Worm (Caenorhabditis elegans) whole organism, L1 larva: ENCODE results near the gene srw-68.
A peak's percentile ranks its signal among the peaks of the same experiment; 100 is the strongest.

Experiments used
- C04F5.9 ChIP-seq: sonication (generic microtip); optimal IDR thresholded peaks from 2 replicates; lab custom pipeline; 2016; ENCODE audit warnings: missing genetic modification characterization, missing compliant biosample characterization
- C16A3.4 ChIP-seq: fragments of 150-350 bp; optimal IDR thresholded peaks from 2 replicates; lab custom pipeline; 2014; ENCODE audit warnings: missing biosample characterization, missing genetic modification characterization
- F16B12.6 ChIP-seq: fragments of 150-350 bp; optimal IDR thresholded peaks from 2 replicates; lab custom pipeline; 2014; ENCODE audit warnings: missing biosample characterization, missing genetic modification characterization
- Y116A8C.19 ChIP-seq: sonication (generic microtip); optimal IDR thresholded peaks from 2 replicates; lab custom pipeline; 2016; ENCODE audit warnings: missing compliant biosample characterization, missing genetic modification characterization, borderline replicate concordance
- aha-1 ChIP-seq: fragments of 150-350 bp; optimal IDR thresholded peaks from 2 replicates; lab custom pipeline; 2014; ENCODE audit warnings: missing biosample characterization, missing genetic modification characterization
- alr-1 ChIP-seq: fragments of 200-800 bp; sonication (Bioruptor generic); optimal IDR thresholded peaks from 2 replicates; lab custom pipeline; 2018; ENCODE audit warnings: borderline replicate concordance, mild to moderate bottlenecking, missing genetic modification characterization, missing compliant biosample characterization
- aly-2 ChIP-seq: fragments of 150-350 bp; optimal IDR thresholded peaks from 2 replicates; lab custom pipeline; 2014; ENCODE audit warnings: missing biosample characterization, missing genetic modification characterization
- blmp-1 ChIP-seq: fragments of 150-350 bp; optimal IDR thresholded peaks from 2 replicates; lab custom pipeline; 2014; ENCODE audit warnings: missing biosample characterization, missing genetic modification characterization
- ceh-8 ChIP-seq: fragments of 200-800 bp; sonication (Bioruptor generic); optimal IDR thresholded peaks from 2 replicates; lab custom pipeline; 2018; ENCODE audit warnings: mild to moderate bottlenecking, missing genetic modification characterization, moderate library complexity, missing compliant biosample characterization
- ceh-88 ChIP-seq: fragments of 200-800 bp; sonication (Bioruptor generic); IDR thresholded peaks from 2 replicates; pipeline ENCODE4 v1.3.6; 2022; ENCODE audit warnings: missing genetic modification characterization, missing compliant biosample characterization
- ceh-90 ChIP-seq: sonication (generic microtip); optimal IDR thresholded peaks from 2 replicates; lab custom pipeline; 2016; ENCODE audit warnings: missing genetic modification characterization, missing compliant biosample characterization
- dpl-1 ChIP-seq, 3 experiments: fragments of 150-350 bp in 2 of 3; sonication (generic microtip) in 1 of 3; optimal IDR thresholded peaks; 2 replicates each; lab custom pipeline; 2014 to 2017; ENCODE audit warnings: missing biosample characterization in 3 of 3, missing genetic modification characterization in 3 of 3, missing genetic modification reagents in 3 of 3
- dsc-1 ChIP-seq: sonication (generic microtip); optimal IDR thresholded peaks from 2 replicates; lab custom pipeline; 2016; ENCODE audit warnings: mild to moderate bottlenecking, missing genetic modification characterization, missing compliant biosample characterization
- efl-1 ChIP-seq, 4 experiments: fragments of 150-350 bp; optimal IDR thresholded peaks in 3 of 4; peaks in 1 of 4; 1 replicate in 1 of 4; 2 replicates in 3 of 4; lab custom pipeline; 2014; ENCODE audit warnings: missing biosample characterization in 2 of 4, missing genetic modification characterization in 2 of 4, missing genetic modification reagents in 2 of 4
- egl-13 ChIP-seq: sonication (generic microtip); optimal IDR thresholded peaks from 2 replicates; lab custom pipeline; 2016; ENCODE audit warnings: missing genotype, missing genetic modification reagents, missing genetic modification characterization, missing compliant biosample characterization
- elt-2 ChIP-seq: sonication (generic microtip); optimal IDR thresholded peaks from 2 replicates; lab custom pipeline; 2016; ENCODE audit warnings: missing genetic modification characterization, mild to moderate bottlenecking, inconsistent platforms, missing compliant biosample characterization, missing genetic modification reagents
- elt-3 ChIP-seq, 6 experiments: fragments of 150-350 bp in 1 of 6; sonication (generic microtip); optimal IDR thresholded peaks; 2 replicates each; lab custom pipeline; 2017 to 2018; ENCODE audit warnings: missing biosample characterization in 6 of 6, missing genetic modification characterization in 6 of 6, inconsistent platforms in 1 of 6
- fkh-10 ChIP-seq: sonication (generic microtip); optimal IDR thresholded peaks from 2 replicates; lab custom pipeline; 2017; ENCODE audit warnings: missing biosample characterization, missing genetic modification reagents, missing genetic modification characterization
- fkh-4 ChIP-seq: sonication (generic microtip); optimal IDR thresholded peaks from 2 replicates; lab custom pipeline; 2016; ENCODE audit warnings: missing compliant biosample characterization, missing genetic modification characterization, borderline replicate concordance
- fkh-8 ChIP-seq: sonication (generic microtip); optimal IDR thresholded peaks from 2 replicates; lab custom pipeline; 2016; ENCODE audit warnings: mild to moderate bottlenecking, missing genetic modification characterization, missing compliant biosample characterization
- fos-1 ChIP-seq: fragments of 150-350 bp; optimal IDR thresholded peaks from 2 replicates; lab custom pipeline; 2014; ENCODE audit warnings: missing biosample characterization, missing genetic modification characterization
- grh-1 ChIP-seq: fragments of 200-800 bp; sonication (Bioruptor generic); IDR thresholded peaks from 2 replicates; pipeline ENCODE4 v1.3.6; 2022; ENCODE audit warnings: missing genetic modification reagents, missing genetic modification characterization, missing compliant biosample characterization
- irx-1 ChIP-seq: sonication (generic microtip); optimal IDR thresholded peaks from 2 replicates; lab custom pipeline; 2016; ENCODE audit warnings: missing genetic modification characterization, missing compliant biosample characterization
- isw-1 ChIP-seq: fragments of 200-800 bp; sonication (Bioruptor generic); IDR thresholded peaks from 2 replicates; pipeline ENCODE4 v1.3.6; 2022; ENCODE audit warnings: missing genetic modification characterization, missing compliant biosample characterization
- lin-14 ChIP-seq: fragments of 200-800 bp; sonication (Bioruptor generic); optimal IDR thresholded peaks from 2 replicates; lab custom pipeline; 2018; ENCODE audit warnings: mild to moderate bottlenecking, missing genetic modification characterization, moderate library complexity, missing compliant biosample characterization
- lin-15B ChIP-seq: fragments of 150-350 bp; sonication (generic microtip); optimal IDR thresholded peaks from 3 replicates; lab custom pipeline; 2014; ENCODE audit warnings: missing biosample characterization, missing genetic modification characterization
- mef-2 ChIP-seq: fragments of 150-350 bp; optimal IDR thresholded peaks from 2 replicates; lab custom pipeline; 2014; ENCODE audit warnings: missing biosample characterization, missing genetic modification characterization
- mep-1 ChIP-seq: fragments of 150-350 bp; optimal IDR thresholded peaks from 2 replicates; lab custom pipeline; 2014; ENCODE audit warnings: missing biosample characterization, missing genetic modification characterization
- nhr-11 ChIP-seq: fragments of 150-350 bp; optimal IDR thresholded peaks from 2 replicates; lab custom pipeline; 2014; ENCODE audit warnings: missing biosample characterization, missing genetic modification characterization
- nhr-19 ChIP-seq: fragments of 200-800 bp; sonication (Bioruptor generic); conservative IDR thresholded peaks from 2 replicates; pipeline ENCODE4 v1.3.6; 2022; ENCODE audit warnings: missing genetic modification characterization, missing compliant biosample characterization
- nhr-20 ChIP-seq: sonication (generic microtip); optimal IDR thresholded peaks from 2 replicates; lab custom pipeline; 2016; ENCODE audit warnings: mild to moderate bottlenecking, missing genetic modification characterization, missing compliant biosample characterization
- nhr-28 ChIP-seq: fragments of 150-350 bp; optimal IDR thresholded peaks from 2 replicates; lab custom pipeline; 2014; ENCODE audit warnings: missing biosample characterization, missing genetic modification characterization
- nhr-71 ChIP-seq: sonication (generic microtip); optimal IDR thresholded peaks from 2 replicates; lab custom pipeline; 2016; ENCODE audit warnings: mild to moderate bottlenecking, missing genetic modification characterization, moderate library complexity, missing compliant biosample characterization
- nhr-84 ChIP-seq: sonication (generic microtip); optimal IDR thresholded peaks from 2 replicates; lab custom pipeline; 2017; ENCODE audit warnings: missing biosample characterization, missing genetic modification characterization
- pag-3 ChIP-seq: sonication (generic microtip); optimal IDR thresholded peaks from 2 replicates; lab custom pipeline; 2017; ENCODE audit warnings: missing genetic modification characterization, mild to moderate bottlenecking, missing compliant biosample characterization, antibody characterized with exemption, borderline replicate concordance; ENCODE audit not compliant: insufficient read depth
- pax-3 ChIP-seq: fragments of 200-800 bp; sonication (Bioruptor generic); optimal IDR thresholded peaks from 2 replicates; lab custom pipeline; 2018; ENCODE audit warnings: mild to moderate bottlenecking, missing genetic modification characterization, moderate library complexity, missing compliant biosample characterization
- pqm-1 ChIP-seq: sonication (generic microtip); optimal IDR thresholded peaks from 3 replicates; lab custom pipeline; 2017; ENCODE audit warnings: missing biosample characterization, missing genetic modification characterization
- rnt-1 ChIP-seq: sonication (generic microtip); optimal IDR thresholded peaks from 2 replicates; lab custom pipeline; 2016; ENCODE audit warnings: mild to moderate bottlenecking, missing genetic modification characterization, moderate library complexity, missing compliant biosample characterization
- snpc-4 ChIP-seq: fragments of 150-350 bp; optimal IDR thresholded peaks from 2 replicates; lab custom pipeline; 2014; ENCODE audit warnings: missing biosample characterization, missing genetic modification characterization
- sox-4 ChIP-seq: sonication (generic microtip); optimal IDR thresholded peaks from 2 replicates; lab custom pipeline; 2016; ENCODE audit warnings: missing genetic modification characterization, missing compliant biosample characterization
- sup-37 ChIP-seq: fragments of 200-800 bp; sonication (Bioruptor generic); optimal IDR thresholded peaks from 2 replicates; lab custom pipeline; 2018; ENCODE audit warnings: mild to moderate bottlenecking, missing genetic modification characterization, missing compliant biosample characterization
- tlp-1 ChIP-seq: fragments of 150-350 bp; optimal IDR thresholded peaks from 2 replicates; lab custom pipeline; 2014; ENCODE audit warnings: missing biosample characterization, missing genetic modification characterization
- unc-130 ChIP-seq: fragments of 150-350 bp; optimal IDR thresholded peaks from 2 replicates; lab custom pipeline; 2017; ENCODE audit warnings: missing biosample characterization, missing genetic modification characterization, inconsistent platforms
- vab-15 ChIP-seq: sonication (generic microtip); optimal IDR thresholded peaks from 2 replicates; lab custom pipeline; 2017; ENCODE audit warnings: missing genotype, mild to moderate bottlenecking, missing genetic modification characterization, missing compliant biosample characterization
- zag-1 ChIP-seq: fragments of 150-350 bp; optimal IDR thresholded peaks from 2 replicates; lab custom pipeline; 2014; ENCODE audit warnings: missing biosample characterization, missing genetic modification characterization
- ztf-11 ChIP-seq, 2 experiments: sonication (generic microtip); optimal IDR thresholded peaks; 2 replicates each; lab custom pipeline; 2016 to 2017; ENCODE audit warnings: missing genetic modification characterization in 2 of 2, missing biosample characterization in 1 of 2, missing compliant biosample characterization in 1 of 2
- ztf-4 ChIP-seq: fragments of 150-350 bp; optimal IDR thresholded peaks from 2 replicates; lab custom pipeline; 2014; ENCODE audit warnings: missing biosample characterization, missing genetic modification characterization

Gene srw-68

ce11 chrV:7426594-7426993, at the start of gene srw-68:
Gene srw-68 (minus strand): TSS chrV:7426694.
- TF ChIP-seq blmp-1 (tag; lab: Kevin White, UChicago) (no peak), zag-1 (no peak), sup-37 (GFP tag; lab: Kevin White, UChicago) (no peak), lin-15B (no peak), ceh-8 (GFP tag; lab: Kevin White, UChicago) (no peak), dsc-1 (tag; lab: Kevin White, UChicago) (no peak), pqm-1 (tag; lab: Kevin White, UChicago) (no peak), vab-15 (no peak), ztf-11 (tag; optimal IDR thresholded peaks at IDR 0.05; lab: Kevin White, UChicago) (no peak), tlp-1 (tag; lab: Kevin White, UChicago) (no peak), elt-3 (tag; optimal IDR thresholded peaks at IDR 0.05; lab: Kevin White, UChicago) (no peak), unc-130 (tag; lab: Kevin White, UChicago) (no peak), grh-1 (no peak), fkh-10 (GFP tag; lab: Kevin White, UChicago) (no peak), ceh-88 (GFP tag; lab: Robert Waterston, UW) (no peak), pax-3 (no peak), aly-2 (no peak)

DNA sequence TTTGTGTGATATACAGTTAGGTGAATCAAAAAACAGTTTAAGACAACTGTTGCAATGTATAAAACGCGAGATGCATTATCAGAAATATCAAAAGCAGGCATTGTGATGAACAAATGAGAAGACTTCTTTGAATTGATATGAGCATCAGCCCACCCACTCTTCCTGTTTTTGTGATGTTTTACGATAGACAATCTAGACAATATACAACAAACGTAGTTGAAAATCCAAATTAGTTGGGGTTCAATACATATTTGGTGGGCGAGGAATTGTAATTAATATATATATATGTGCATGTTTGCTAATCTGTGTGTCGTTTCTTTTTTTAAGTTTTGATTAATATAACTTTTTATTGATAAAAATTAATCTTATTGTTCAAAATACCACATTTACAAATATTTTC, 46.3 kb upstream of the srw-68 start, which contains the start of gene str-28:
TSS of gene str-28 (minus strand) at position 101 of the 400 bp plus-strand sequence.
- TF ChIP-seq nhr-28 (tag; lab: Kevin White, UChicago) (no peak), sup-37 (GFP tag; lab: Kevin White, UChicago) (no peak), lin-14 (GFP tag; lab: Kevin White, UChicago) (no peak), irx-1 (tag; lab: Kevin White, UChicago) (no peak), rnt-1 (tag; lab: Kevin White, UChicago) (no peak), pag-3 (tag; lab: Kevin White, UChicago) (no peak), nhr-11 (no peak), elt-3 (tag; optimal IDR thresholded peaks at IDR 0.05; lab: Kevin White, UChicago) (no peak), fkh-4 (tag; lab: Kevin White, UChicago) (no peak), mep-1 (tag; lab: Kevin White, UChicago) (no peak), vab-15 (no peak), alr-1 (tag; lab: Kevin White, UChicago) (no peak), unc-130 (tag; lab: Kevin White, UChicago) (no peak)

- TF ChIP-seq ceh-8 (GFP tag; lab: Kevin White, UChicago) (peak; percentile 18), egl-13 (peak; percentile 43), ceh-90 (tag; lab: Kevin White, UChicago) (peak; percentile 77), mef-2 (tag; lab: Kevin White, UChicago) (no peak), nhr-84 (no peak), efl-1 (optimal IDR thresholded peaks at IDR 0.05; lab: Kevin White, UChicago) (peak; percentile 79 to 81), efl-1 (GFP tag; optimal IDR thresholded peaks at IDR 0.05 in 1 of 2; lab: Kevin White, UChicago) (peak; percentile 73 to 93), nhr-20 (peak; percentile 71), ztf-4 (tag; lab: Kevin White, UChicago) (no peak), sox-4 (tag; lab: Kevin White, UChicago) (peak; percentile 38), fos-1 (tag; lab: Kevin White, UChicago) (no peak), Y116A8C.19 (tag; lab: Kevin White, UChicago) (no peak), elt-3 (tag; optimal IDR thresholded peaks at IDR 0.05; lab: Kevin White, UChicago) (no peak), fkh-8 (tag; lab: Kevin White, UChicago) (peak; percentile 82), aha-1 (no peak), fkh-4 (tag; lab: Kevin White, UChicago) (peak; percentile 30), dsc-1 (tag; lab: Kevin White, UChicago) (peak; percentile 56), isw-1 (GFP tag; lab: Robert Waterston, UW) (peak; percentile 57), ztf-11 (tag; optimal IDR thresholded peaks at IDR 0.05; lab: Kevin White, UChicago) (peak in 1 of 2 experiments; percentile 72), lin-14 (GFP tag; lab: Kevin White, UChicago) (peak; percentile 93), nhr-71 (tag; lab: Kevin White, UChicago) (peak; percentile 80), C04F5.9 (tag; lab: Kevin White, UChicago) (no peak), snpc-4 (tag; lab: Kevin White, UChicago) (peak; percentile 47), blmp-1 (tag; lab: Kevin White, UChicago) (peak; percentile 37), F16B12.6 (peak; percentile 42), mep-1 (tag; lab: Kevin White, UChicago) (peak; percentile 87), irx-1 (tag; lab: Kevin White, UChicago) (peak; percentile 44), C16A3.4 (tag; lab: Kevin White, UChicago) (peak; percentile 29), nhr-19 (GFP tag; lab: Robert Waterston, UW) (peak; percentile 70), dpl-1 (GFP tag; optimal IDR thresholded peaks at IDR 0.05; lab: Kevin White, UChicago) (peak; percentile 49 to 72 (median 63)), elt-2 (peak; percentile 33)
Measured at ce11 chrV:7465509-7465908, 39.0 kb upstream of the srw-68 start, which contains the start of gene F25E5.1. Gene F25E5.1 (plus strand): TSS chrV:7465884.
